Worm (Caenorhabditis elegans): ENCODE measurements around the gene bicd-1.

The bicd-1 gene

DNA sequence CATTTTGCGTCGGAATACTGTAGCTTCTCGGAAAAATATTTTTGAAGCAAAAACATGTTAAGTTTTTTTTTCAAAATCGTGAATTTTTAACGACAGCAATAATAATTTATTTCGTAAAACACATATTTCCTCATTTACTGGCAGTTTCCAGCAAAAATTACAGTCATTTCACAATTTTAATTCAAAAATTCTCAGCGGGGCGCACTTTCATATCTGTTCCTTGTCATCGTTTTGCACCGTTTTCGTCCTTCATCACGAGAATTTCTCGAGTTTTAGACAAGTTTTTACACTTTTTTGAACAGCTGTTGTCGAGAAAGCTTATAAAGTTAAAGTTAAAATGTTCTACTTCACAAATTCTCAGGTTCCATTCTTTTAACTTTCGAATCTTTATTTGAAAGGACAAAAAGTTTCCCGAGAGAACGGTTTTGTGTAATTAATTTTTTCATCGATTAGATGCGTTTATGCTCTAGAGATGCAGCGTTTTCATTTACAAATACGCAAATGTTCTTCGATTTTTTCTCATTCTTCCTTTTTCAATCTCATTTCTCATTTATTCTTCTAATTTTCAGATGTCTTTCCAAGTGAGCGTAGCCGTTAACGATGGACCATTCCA lies 49.7 kb downstream of the bicd-1 start, which contains the start of gene ddi-1:
ddi-1 (plus strand) TSS at position 563 of the 613 bp plus-strand sequence.
- TF ChIP-seq mdl-1 (tag; optimal IDR thresholded peaks at IDR 0.05) (no peak), skn-1 (tag; optimal IDR thresholded peaks at IDR 0.05) (no peak), ceh-82 (tag; optimal IDR thresholded peaks at IDR 0.05) (no peak), ama-1 (optimal IDR thresholded peaks at IDR 0.05) (no peak), C34F6.9 (tag; optimal IDR thresholded peaks at IDR 0.05) (no peak)

DNA sequence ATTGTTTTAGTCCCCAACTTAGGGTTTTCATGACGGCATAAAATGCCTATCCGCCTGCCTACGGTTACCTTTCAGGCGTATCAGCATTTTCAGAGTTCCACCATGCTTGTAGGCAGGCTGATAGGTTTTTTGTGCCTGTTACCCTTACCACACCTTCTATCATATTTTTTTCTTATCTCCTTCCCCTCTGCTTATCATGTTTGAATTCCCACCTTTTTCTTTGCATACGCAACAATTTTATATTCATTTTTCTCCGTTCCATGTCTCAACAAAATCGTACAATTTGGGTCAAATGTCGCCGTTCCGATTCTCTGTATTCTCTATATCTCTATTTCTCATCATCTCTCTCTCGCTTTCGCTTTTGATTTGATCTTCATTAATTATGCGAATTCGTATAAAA lies 52.5 kb downstream of the bicd-1 start, which contains the start of gene C01G5.9:
C01G5.9 (plus strand) TSS at position 301 of the 400 bp plus-strand sequence.
- TF ChIP-seq fos-1 (tag; optimal IDR thresholded peaks at IDR 0.05): peak; percentile 43
- TF ChIP-seq lin-11 (tag; optimal IDR thresholded peaks at IDR 0.05): no peak

DNA sequence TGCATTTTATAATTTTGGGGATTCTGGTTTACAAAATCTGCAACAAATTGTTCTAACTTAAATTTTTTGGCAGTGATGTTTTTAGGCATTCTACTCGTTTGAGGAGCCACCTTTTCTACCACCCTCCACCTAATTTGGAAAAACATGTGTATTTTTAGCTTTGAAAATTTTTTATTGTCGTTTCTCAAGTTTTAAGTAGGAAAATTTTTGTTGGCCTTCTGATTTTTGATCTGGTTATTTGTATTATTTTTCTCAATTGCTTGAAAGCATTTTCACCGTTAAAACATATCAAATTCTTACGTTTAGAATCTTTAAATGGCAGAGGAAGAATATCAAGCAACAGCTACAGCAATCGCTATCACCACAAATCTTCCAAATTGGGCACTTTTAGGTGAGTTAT lies 54.3 kb downstream of the bicd-1 start, which contains the start of gene C01G5.7:
C01G5.7 (plus strand) TSS at position 301 of the 400 bp plus-strand sequence.
- TF ChIP-seq egl-27 (tag; optimal IDR thresholded peaks at IDR 0.05): no peak
- no peak for TF ChIP-seq unc-62 (GFP tag; optimal IDR thresholded peaks at IDR 0.05)
- no peak for TF ChIP-seq ama-1 (optimal IDR thresholded peaks at IDR 0.05)
- TF ChIP-seq nhr-129 (tag; optimal IDR thresholded peaks at IDR 0.05): no peak
- TF ChIP-seq alr-1 (tag; optimal IDR thresholded peaks at IDR 0.05): no peak
- no peak for TF ChIP-seq peb-1 (tag; optimal IDR thresholded peaks at IDR 0.05)
- TF ChIP-seq blmp-1 (tag; optimal IDR thresholded peaks at IDR 0.05; ENCODE audit: insufficient read depth): no peak
- TF ChIP-seq R02D3.7 (tag; optimal IDR thresholded peaks at IDR 0.05): no peak
- no peak for TF ChIP-seq mbf-1 (tag; optimal IDR thresholded peaks at IDR 0.05)
- no peak for TF ChIP-seq nhr-25 (tag; optimal IDR thresholded peaks at IDR 0.05)
- no peak for TF ChIP-seq lsy-2 (tag; optimal IDR thresholded peaks at IDR 0.05)
